Worm (Caenorhabditis elegans): Measurements from ENCODE around the gene ucp-4.

Gene ucp-4

ce11 chrV:9341814-9342213 lies 7.7 kb downstream of the ucp-4 start:
- peak; percentile 37; the same call in 1 of the 2 replicates for TF ChIP-seq grh-1 (GFP tag; IDR thresholded peaks at IDR 0.05)

- TF ChIP-seq grh-1 (GFP tag; IDR thresholded peaks at IDR 0.05) (peak; percentile 23; the same call in 1 of the 2 replicates), nhr-19 (GFP tag; conservative IDR thresholded peaks at IDR 0.05) (peak; percentile 16)
Observed at ce11 chrV:9342282-9342681, 8.2 kb downstream of the ucp-4 start.

ce11 chrV:9342965-9343628 lies 9.0 kb downstream of the ucp-4 start:
- TF ChIP-seq efl-1 (optimal IDR thresholded peaks at IDR 0.05) = no peak
- TF ChIP-seq efl-1 (GFP tag; optimal IDR thresholded peaks at IDR 0.05 in 1 of 2) = peak in 1 of 2 experiments; percentile 93
- TF ChIP-seq nhr-85 (tag) = peak; percentile 20
- TF ChIP-seq ceh-8 (GFP tag; optimal IDR thresholded peaks at IDR 0.05) = no peak
- no peak for TF ChIP-seq lin-35 (GFP tag; optimal IDR thresholded peaks at IDR 0.05)
- TF ChIP-seq nhr-19 (GFP tag; conservative IDR thresholded peaks at IDR 0.05) = 0 out of 2 replicates have a peak, but pooled peaks have one; percentile 25
- TF ChIP-seq fkh-8 (tag; optimal IDR thresholded peaks at IDR 0.05) = no peak
- no peak for TF ChIP-seq lin-39 (tag; optimal IDR thresholded peaks at IDR 0.05)
- no peak for TF ChIP-seq sox-4 (tag; optimal IDR thresholded peaks at IDR 0.05)
- TF ChIP-seq C34B4.2 (tag; optimal IDR thresholded peaks at IDR 0.05) = no peak
- no peak for TF ChIP-seq dpl-1 (GFP tag; optimal IDR thresholded peaks at IDR 0.05)
- peak; percentile 14; the same call in 1 of the 2 replicates for TF ChIP-seq isw-1 (GFP tag; IDR thresholded peaks at IDR 0.05)

ce11 chrV:9343629-9344624 lies 9.8 kb downstream of the ucp-4 start, which contains the start of gene tos-1:
TSS of gene tos-1 (minus strand) at chrV:9344203.
- TF ChIP-seq tlp-1 (tag; optimal IDR thresholded peaks at IDR 0.05) = no peak
- peak; percentile 71 for TF ChIP-seq nhr-12 (tag; optimal IDR thresholded peaks at IDR 0.05)
- peak; percentile 78 to 85 (median 80) for TF ChIP-seq dpl-1 (GFP tag; optimal IDR thresholded peaks at IDR 0.05)
- TF ChIP-seq nhr-11 (tag; optimal IDR thresholded peaks at IDR 0.05) = peak; percentile 97
- TF ChIP-seq nhr-28 (tag; optimal IDR thresholded peaks at IDR 0.05) = peak; percentile 72
- TF ChIP-seq lin-35 (GFP tag; optimal IDR thresholded peaks at IDR 0.05) = peak; percentile 87 to 93
- peak; percentile 82 for TF ChIP-seq rnt-1 (tag; optimal IDR thresholded peaks at IDR 0.05)
- TF ChIP-seq aly-2 (tag; optimal IDR thresholded peaks at IDR 0.05) = peak; percentile 86
- peak; percentile 99 for TF ChIP-seq egl-13 (tag; optimal IDR thresholded peaks at IDR 0.05)
- peak; percentile 100 for TF ChIP-seq nhr-47 (tag; optimal IDR thresholded peaks at IDR 0.05)
- peak; percentile 100 for TF ChIP-seq lin-14 (GFP tag; optimal IDR thresholded peaks at IDR 0.05)
- TF ChIP-seq pag-3 (tag; optimal IDR thresholded peaks at IDR 0.05; ENCODE audit: borderline replicate concordance, insufficient read depth) = peak; percentile 7
- TF ChIP-seq elt-2 (tag; optimal IDR thresholded peaks at IDR 0.05) = peak; percentile 98
- TF ChIP-seq dsc-1 (tag; optimal IDR thresholded peaks at IDR 0.05) = peak; percentile 100
- peak; percentile 100 for TF ChIP-seq snu-23 (GFP tag; optimal IDR thresholded peaks at IDR 0.05)
- peak; percentile 99 for TF ChIP-seq tbx-2 (tag; optimal IDR thresholded peaks at IDR 0.05)
- peak; percentile 90 to 92 for TF ChIP-seq efl-1 (optimal IDR thresholded peaks at IDR 0.05)
- peak; percentile 78 to 99 for TF ChIP-seq efl-1 (GFP tag; optimal IDR thresholded peaks at IDR 0.05 in 1 of 2)
- TF ChIP-seq unc-98 (GFP tag; IDR thresholded peaks at IDR 0.05) = peak; percentile 97
- TF ChIP-seq mdl-1 (tag; optimal IDR thresholded peaks at IDR 0.05) = peak; percentile 91 to 97
- TF ChIP-seq nhr-90 (tag; optimal IDR thresholded peaks at IDR 0.05; ENCODE audit: poor library complexity) = peak; percentile 99
- no peak for TF ChIP-seq alr-1 (tag; optimal IDR thresholded peaks at IDR 0.05; ENCODE audit: borderline replicate concordance)
- peak; percentile 97 for TF ChIP-seq C16A3.4 (tag; optimal IDR thresholded peaks at IDR 0.05)
- peak; percentile 35 for TF ChIP-seq ceh-90 (tag; optimal IDR thresholded peaks at IDR 0.05)
- TF ChIP-seq xbp-1 (tag; optimal IDR thresholded peaks at IDR 0.05) = peak; percentile 99
- peak; percentile 98 for TF ChIP-seq nhr-77 (tag; optimal IDR thresholded peaks at IDR 0.05)
- peak; percentile 70 for TF ChIP-seq efl-3 (GFP tag; optimal IDR thresholded peaks at IDR 0.05)
- peak; percentile 98 for TF ChIP-seq fkh-10 (GFP tag; optimal IDR thresholded peaks at IDR 0.05)
- peak in 5 of 6 experiments; percentile 81 to 98 (median 90) for TF ChIP-seq elt-3 (tag; optimal IDR thresholded peaks at IDR 0.05)
- peak; percentile 73 to 95 (median 94) for TF ChIP-seq ceh-82 (tag; optimal IDR thresholded peaks at IDR 0.05)
- peak; percentile 86 for TF ChIP-seq lin-39 (tag; optimal IDR thresholded peaks at IDR 0.05)
- peak; percentile 99 for TF ChIP-seq jun-1 (tag; optimal IDR thresholded peaks at IDR 0.05)
- peak; percentile 97 for TF ChIP-seq vab-15 (tag; optimal IDR thresholded peaks at IDR 0.05)
